Fruit fly (Drosophila melanogaster): Measurements from ENCODE around the gene CG10013.

dm6 chr3R:12326855-12327254, 3.5 kb downstream of the CG10013 start:
- TF ChIP-seq kay (GFP tag; ENCODE audit: borderline replicate concordance): no peak
- no peak for TF ChIP-seq bab1 (GFP tag; optimal IDR thresholded peaks at IDR 0.05)
- no peak for TF ChIP-seq CG7101 (tag; optimal IDR thresholded peaks at IDR 0.05)
- no peak for TF ChIP-seq CG11617 (GFP tag; optimal IDR thresholded peaks at IDR 0.05)
- TF ChIP-seq Hr96 (GFP tag; optimal IDR thresholded peaks at IDR 0.05): no peak
- TF ChIP-seq Mnt (GFP tag; optimal IDR thresholded peaks at IDR 0.05): no peak
- no peak for TF ChIP-seq tj (GFP tag; optimal IDR thresholded peaks at IDR 0.05)
- no peak for TF ChIP-seq CG7045 (GFP tag; optimal IDR thresholded peaks at IDR 0.05)
- no peak for TF ChIP-seq pad (GFP tag; optimal IDR thresholded peaks at IDR 0.05)
- no peak for TF ChIP-seq Crg-1 (GFP tag; optimal IDR thresholded peaks at IDR 0.05)
